Fruit fly (Drosophila melanogaster) whole organism: ENCODE data around the gene Ude.

Experiments used
- CG8478 ChIP-seq: fragments of >200 bp; optimal IDR thresholded peaks from 2 replicates; lab custom pipeline; 2018; ENCODE audit warnings: inconsistent platforms
- Dll ChIP-seq: fragments of >200 bp; optimal IDR thresholded peaks from 2 replicates; lab custom pipeline; 2017
- EcR ChIP-seq, 2 experiments: fragments of >200 bp; optimal IDR thresholded peaks; 2 replicates each; lab custom pipeline; 2017; ENCODE audit warnings: missing biosample characterization in 2 of 2, missing genetic modification characterization in 2 of 2, missing genetic modification reagents in 2 of 2
- pan ChIP-seq: fragments of >200 bp; optimal IDR thresholded peaks from 2 replicates; lab custom pipeline; 2017
- psq ChIP-seq: fragments of >200 bp; optimal IDR thresholded peaks from 2 replicates; lab custom pipeline; 2017

DNA sequence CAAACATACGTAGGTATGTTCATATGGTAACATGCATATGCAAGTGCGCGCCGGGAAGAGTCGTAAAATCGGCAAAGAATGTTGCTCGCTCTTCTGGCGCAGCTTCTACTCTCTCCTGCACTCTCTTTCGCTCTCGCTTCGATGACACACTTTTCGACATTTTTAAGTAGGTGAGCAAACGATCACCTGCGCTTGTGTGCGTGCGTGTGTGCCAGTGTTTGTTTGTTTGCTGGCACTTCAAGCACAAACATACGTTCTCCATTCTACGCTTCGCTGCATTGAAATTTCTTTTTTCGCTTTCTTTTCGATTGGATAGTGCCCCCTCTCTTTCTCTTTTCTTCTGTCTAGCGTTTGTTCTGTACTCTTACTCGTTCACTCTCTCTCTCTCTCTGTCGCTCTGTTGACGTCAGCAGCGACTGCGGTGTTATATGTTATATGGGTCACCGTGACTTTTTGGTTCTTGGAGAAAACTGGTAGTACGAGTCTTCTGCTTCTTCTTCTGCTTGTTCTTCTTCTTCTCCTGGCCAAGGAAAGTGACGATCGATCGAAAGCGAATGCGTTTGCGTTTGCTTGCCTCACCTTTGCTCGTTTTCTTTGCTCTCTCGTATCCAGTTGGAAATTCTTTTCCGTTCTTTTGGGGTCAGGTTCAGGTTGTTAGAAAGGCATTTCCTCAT, 31.7 kb downstream of the Ude start:
- TF ChIP-seq EcR (GFP tag; optimal IDR thresholded peaks at IDR 0.05; lab: Kevin White, UChicago): no peak
- no peak for TF ChIP-seq pan (lab: Kevin White, UChicago)
- TF ChIP-seq psq (lab: Kevin White, UChicago): no peak
- no peak for TF ChIP-seq CG8478
- peak; percentile 76 for TF ChIP-seq Dll (lab: Kevin White, UChicago)
